Worm (Caenorhabditis elegans) whole organism, L2 larva: Measurements from ENCODE around the gene srbc-31.

Experiments
- C34F6.9 ChIP-seq: fragments of 150-350 bp; optimal IDR thresholded peaks from 2 replicates; lab custom pipeline; 2014; ENCODE audit warnings: missing biosample characterization, missing genetic modification characterization
- F13H6.1 ChIP-seq: sonication (generic microtip); optimal IDR thresholded peaks from 2 replicates; lab custom pipeline; 2016; ENCODE audit warnings: missing genetic modification characterization, missing compliant biosample characterization
- Y55F3AM.14 ChIP-seq: fragments of 200-800 bp; sonication (Bioruptor generic); optimal IDR thresholded peaks from 2 replicates; lab custom pipeline; 2018; ENCODE audit warnings: mild to moderate bottlenecking, missing genetic modification characterization, missing compliant biosample characterization
- ZK546.5 ChIP-seq: sonication (generic microtip); optimal IDR thresholded peaks from 2 replicates; lab custom pipeline; 2017; ENCODE audit warnings: missing biosample characterization, missing genetic modification characterization
- alr-1 ChIP-seq: fragments of 150-350 bp; optimal IDR thresholded peaks from 2 replicates; lab custom pipeline; 2014; ENCODE audit warnings: missing biosample characterization, missing genetic modification characterization
- ama-1 ChIP-seq: fragments of 150-350 bp; optimal IDR thresholded peaks from 2 replicates; lab custom pipeline; 2018; ENCODE audit warnings: inconsistent platforms
- blmp-1 ChIP-seq: sonication (generic microtip); optimal IDR thresholded peaks from 2 replicates; lab custom pipeline; 2017; ENCODE audit warnings: missing genetic modification characterization, mild to moderate bottlenecking, missing compliant biosample characterization, antibody characterized with exemption, moderate library complexity; ENCODE audit not compliant: insufficient read depth
- dmd-4 ChIP-seq: sonication (generic microtip); optimal IDR thresholded peaks from 2 replicates; lab custom pipeline; 2017; ENCODE audit warnings: missing biosample characterization, missing genetic modification characterization
- elt-1 ChIP-seq: fragments of 150-350 bp; optimal IDR thresholded peaks from 2 replicates; lab custom pipeline; 2014; ENCODE audit warnings: missing biosample characterization, missing genetic modification characterization
- elt-3 ChIP-seq: sonication (generic microtip); optimal IDR thresholded peaks from 2 replicates; lab custom pipeline; 2017; ENCODE audit warnings: missing biosample characterization, missing genetic modification characterization
- gmeb-1 ChIP-seq: fragments of 150-350 bp; optimal IDR thresholded peaks from 2 replicates; lab custom pipeline; 2014; ENCODE audit warnings: missing biosample characterization, missing genetic modification characterization
- lin-11 ChIP-seq: fragments of 150-350 bp; sonication (generic microtip); optimal IDR thresholded peaks from 2 replicates; lab custom pipeline; 2014; ENCODE audit warnings: missing biosample characterization, missing genetic modification characterization, inconsistent platforms, mixed read lengths
- lin-39 ChIP-seq: fragments of 150-350 bp; optimal IDR thresholded peaks from 2 replicates; lab custom pipeline; 2014; ENCODE audit warnings: missing biosample characterization, missing genetic modification reagents, missing genetic modification characterization
- lsy-2 ChIP-seq, 2 experiments: fragments of 150-350 bp in 1 of 2; sonication (generic microtip) in 1 of 2; optimal IDR thresholded peaks; 2 replicates each; lab custom pipeline; 2014 to 2017; ENCODE audit warnings: missing biosample characterization in 2 of 2, missing genetic modification characterization in 2 of 2
- mbf-1 ChIP-seq: sonication (generic microtip); optimal IDR thresholded peaks from 2 replicates; lab custom pipeline; 2017; ENCODE audit warnings: missing biosample characterization, missing genetic modification characterization
- mdl-1 ChIP-seq, 2 experiments: fragments of 150-350 bp in 1 of 2; sonication (generic microtip) in 1 of 2; optimal IDR thresholded peaks; 2 replicates each; lab custom pipeline; 2017; ENCODE audit warnings: missing biosample characterization in 2 of 2, missing genetic modification characterization in 2 of 2
- nhr-10 ChIP-seq: sonication (generic microtip); optimal IDR thresholded peaks from 2 replicates; lab custom pipeline; 2017; ENCODE audit warnings: missing biosample characterization, missing genetic modification characterization
- nhr-11 ChIP-seq: fragments of 150-350 bp; optimal IDR thresholded peaks from 2 replicates; lab custom pipeline; 2014; ENCODE audit warnings: missing biosample characterization, missing genetic modification characterization
- nhr-12 ChIP-seq: fragments of 150-350 bp; optimal IDR thresholded peaks from 2 replicates; lab custom pipeline; 2014; ENCODE audit warnings: missing biosample characterization, missing genetic modification characterization
- nhr-129 ChIP-seq: fragments of 150-350 bp; optimal IDR thresholded peaks from 2 replicates; lab custom pipeline; 2014; ENCODE audit warnings: missing biosample characterization, missing genetic modification characterization
- nhr-23 ChIP-seq: fragments of 150-350 bp; optimal IDR thresholded peaks from 2 replicates; lab custom pipeline; 2014; ENCODE audit warnings: missing biosample characterization, missing genetic modification reagents, missing genetic modification characterization
- nhr-237 ChIP-seq: fragments of 150-350 bp; optimal IDR thresholded peaks from 2 replicates; lab custom pipeline; 2014; ENCODE audit warnings: missing biosample characterization, missing genetic modification characterization
- nhr-77 ChIP-seq: fragments of 150-350 bp; optimal IDR thresholded peaks from 2 replicates; lab custom pipeline; 2014; ENCODE audit warnings: missing biosample characterization, missing genetic modification characterization
- peb-1 ChIP-seq: fragments of 150-350 bp; optimal IDR thresholded peaks from 2 replicates; lab custom pipeline; 2014; ENCODE audit warnings: missing biosample characterization, missing genetic modification characterization
- sem-4 ChIP-seq: fragments of 150-350 bp; optimal IDR thresholded peaks from 2 replicates; lab custom pipeline; 2014; ENCODE audit warnings: missing biosample characterization, missing genetic modification reagents, missing genetic modification characterization
- sma-3 ChIP-seq: sonication (generic microtip); optimal IDR thresholded peaks from 2 replicates; lab custom pipeline; 2016; ENCODE audit warnings: missing genetic modification reagents, missing genetic modification characterization, missing compliant biosample characterization
- sma-9 ChIP-seq, 2 experiments: fragments of 150-350 bp in 1 of 2; sonication (generic microtip) in 1 of 2; optimal IDR thresholded peaks; 2 replicates each; lab custom pipeline; 2014 to 2016; ENCODE audit warnings: missing genetic modification characterization in 2 of 2, mild to moderate bottlenecking in 1 of 2, missing biosample characterization in 1 of 2, missing compliant biosample characterization in 1 of 2, missing genetic modification reagents in 1 of 2, moderate library complexity in 1 of 2
- snpc-4 ChIP-seq: fragments of 150-350 bp; optimal IDR thresholded peaks from 2 replicates; lab custom pipeline; 2014; ENCODE audit warnings: missing biosample characterization, missing genetic modification characterization
- unc-39 ChIP-seq: fragments of 150-350 bp; optimal IDR thresholded peaks from 2 replicates; lab custom pipeline; 2014; ENCODE audit warnings: missing biosample characterization, missing genetic modification characterization
- unc-55 ChIP-seq: fragments of 150-350 bp; sonication (generic microtip); optimal IDR thresholded peaks from 3 replicates; lab custom pipeline; 2014; ENCODE audit warnings: missing biosample characterization, missing genetic modification reagents, missing genetic modification characterization
- unc-62 ChIP-seq: fragments of 150-350 bp; optimal IDR thresholded peaks from 2 replicates; lab custom pipeline; 2014; ENCODE audit warnings: missing biosample characterization, missing genetic modification reagents, missing genetic modification characterization
- zag-1 ChIP-seq: fragments of 150-350 bp; optimal IDR thresholded peaks from 2 replicates; lab custom pipeline; 2014; ENCODE audit warnings: missing biosample characterization, missing genetic modification characterization
- ztf-1 ChIP-seq: fragments of 200-800 bp; sonication (Bioruptor generic); conservative IDR thresholded peaks from 2 replicates; pipeline ENCODE4 v1.3.6; 2022; ENCODE audit warnings: missing genetic modification characterization, missing compliant biosample characterization
- ztf-11 ChIP-seq: sonication (generic microtip); optimal IDR thresholded peaks from 2 replicates; lab custom pipeline; 2017; ENCODE audit warnings: missing biosample characterization, missing genetic modification characterization
- ztf-4 ChIP-seq: fragments of 150-350 bp; optimal IDR thresholded peaks from 2 replicates; lab custom pipeline; 2014; ENCODE audit warnings: missing biosample characterization, missing genetic modification characterization

The srbc-31 gene

ce11 chrV:3482550-3483002 is 5.2 kb upstream of the srbc-31 start, which contains the start of gene lys-7:
lys-7 (minus strand) TSS chrV:3482600.
- TF ChIP-seq lin-39 (tag; lab: Kevin White, UChicago) (no peak), lsy-2 (tag; optimal IDR thresholded peaks at IDR 0.05; lab: Kevin White, UChicago) (no peak), sem-4 (tag; lab: Kevin White, UChicago) (no peak), sma-9 (GFP tag; optimal IDR thresholded peaks at IDR 0.05; lab: Kevin White, UChicago) (peak; percentile 12), sma-9 (tag; optimal IDR thresholded peaks at IDR 0.05; lab: Kevin White, UChicago) (no peak), unc-39 (tag; lab: Kevin White, UChicago) (no peak), nhr-12 (tag; lab: Kevin White, UChicago) (no peak)

- TF ChIP-seq lsy-2 (tag; optimal IDR thresholded peaks at IDR 0.05; lab: Kevin White, UChicago) (no peak), zag-1 (tag; lab: Kevin White, UChicago) (no peak), ztf-4 (tag; lab: Kevin White, UChicago) (no peak), gmeb-1 (tag; lab: Kevin White, UChicago) (no peak), C34F6.9 (tag; lab: Kevin White, UChicago) (no peak), dmd-4 (no peak), unc-62 (GFP tag; lab: Kevin White, UChicago) (no peak), snpc-4 (tag; lab: Kevin White, UChicago) (no peak), nhr-129 (tag; lab: Kevin White, UChicago) (no peak), ztf-11 (tag; lab: Kevin White, UChicago) (no peak), sem-4 (tag; lab: Kevin White, UChicago) (no peak), sma-3 (no peak), nhr-11 (tag; lab: Kevin White, UChicago) (no peak), peb-1 (tag; lab: Kevin White, UChicago) (no peak), F13H6.1 (tag; lab: Kevin White, UChicago) (no peak), nhr-77 (no peak)
These were observed 3.0 kb upstream of the srbc-31 start, which contains the start of gene srbc-30 for ce11 chrV:3480346-3480745. srbc-30 (minus strand) TSS chrV:3480446.

- no peak for TF ChIP-seq nhr-11 (tag; lab: Kevin White, UChicago)
- TF ChIP-seq mbf-1 (tag; lab: Kevin White, UChicago) = no peak
- no peak for TF ChIP-seq ZK546.5 (tag; lab: Kevin White, UChicago)
- TF ChIP-seq ama-1 (lab: Kevin White, UChicago) = no peak
- TF ChIP-seq dmd-4 = no peak
- TF ChIP-seq nhr-23 (tag; lab: Kevin White, UChicago) = no peak
- TF ChIP-seq sem-4 (tag; lab: Kevin White, UChicago) = no peak
- TF ChIP-seq lsy-2 (tag; optimal IDR thresholded peaks at IDR 0.05; lab: Kevin White, UChicago) = no peak
- TF ChIP-seq, all 48 proteins: peak for 0
These were observed 1.2 kb downstream of the srbc-31 start for ce11 chrV:3476228-3476627.

- TF ChIP-seq sma-9 (GFP tag; optimal IDR thresholded peaks at IDR 0.05; lab: Kevin White, UChicago) (no peak), sma-9 (tag; optimal IDR thresholded peaks at IDR 0.05; lab: Kevin White, UChicago) (no peak), alr-1 (no peak), nhr-237 (tag; lab: Kevin White, UChicago) (no peak), nhr-77 (no peak), lsy-2 (tag; optimal IDR thresholded peaks at IDR 0.05; lab: Kevin White, UChicago) (no peak), blmp-1 (tag; lab: Kevin White, UChicago) (no peak), sem-4 (tag; lab: Kevin White, UChicago) (no peak), nhr-10 (tag; lab: Kevin White, UChicago) (no peak), elt-1 (tag; lab: Kevin White, UChicago) (no peak), mdl-1 (tag; optimal IDR thresholded peaks at IDR 0.05; lab: Kevin White, UChicago) (no peak), nhr-12 (tag; lab: Kevin White, UChicago) (no peak), Y55F3AM.14 (GFP tag; lab: Kevin White, UChicago) (no peak), ama-1 (lab: Kevin White, UChicago) (no peak), mbf-1 (tag; lab: Kevin White, UChicago) (no peak), gmeb-1 (tag; lab: Kevin White, UChicago) (no peak), unc-55 (GFP tag; lab: Kevin White, UChicago) (no peak), lin-11 (no peak), elt-3 (no peak), ztf-1 (GFP tag; lab: Robert Waterston, UW) (no peak)
These were observed 2.4 kb downstream of the srbc-31 start, which contains the start of gene oac-2 for ce11 chrV:3475021-3475420. oac-2 (minus strand) TSS chrV:3475121.
